Worm (Caenorhabditis elegans): ENCODE results near the gene F15H10.5.

- TF ChIP-seq dao-5 (tag; optimal IDR thresholded peaks at IDR 0.05) (no peak), him-1 (tag; optimal IDR thresholded peaks at IDR 0.05) (no peak), W03F9.2 (tag; optimal IDR thresholded peaks at IDR 0.05) (no peak)
These were observed 23.6 kb downstream of the F15H10.5 start, which contains the start of the genes col-151 and ugt-1 for ce11 chrV:10395173-10395766.

Data from whole organism, L4/young adult.